Fruit fly (Drosophila melanogaster): ENCODE results near the gene CG42758.

Gene CG42758

DNA sequence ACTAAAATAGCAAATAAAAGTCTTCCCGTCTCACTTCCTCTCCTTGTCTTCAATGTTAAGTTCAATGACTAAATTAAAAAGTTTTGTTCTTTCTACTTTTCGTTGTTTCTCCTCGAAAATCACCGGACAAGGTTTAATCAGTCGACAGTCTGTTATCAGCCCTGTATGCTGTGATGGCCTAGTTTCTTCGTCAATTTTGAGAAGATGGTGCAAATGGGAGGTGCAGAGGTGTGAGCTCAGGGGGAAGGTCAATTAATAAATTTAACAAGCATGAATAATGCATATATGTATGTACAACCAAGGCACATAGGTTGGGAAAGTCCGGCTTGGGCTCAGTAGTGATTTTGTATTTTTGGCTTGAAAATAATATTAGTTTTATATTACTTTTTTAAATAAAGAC is 9.2 kb upstream of the CG42758 start:
- TF ChIP-seq svp (GFP tag) (peak; percentile 70), Hr39 (GFP tag; optimal IDR thresholded peaks at IDR 0.05) (no peak), Sox102F (GFP tag; optimal IDR thresholded peaks at IDR 0.05) (no peak), CG8319 (GFP tag; optimal IDR thresholded peaks at IDR 0.05) (no peak), CG15336 (GFP tag; IDR thresholded peaks at IDR 0.05) (no peak), CG4318 (GFP tag; optimal IDR thresholded peaks at IDR 0.05) (no peak), CG6163 (GFP tag; IDR thresholded peaks at IDR 0.05) (no peak), eg (GFP tag; IDR thresholded peaks at IDR 0.05) (no peak)

DNA sequence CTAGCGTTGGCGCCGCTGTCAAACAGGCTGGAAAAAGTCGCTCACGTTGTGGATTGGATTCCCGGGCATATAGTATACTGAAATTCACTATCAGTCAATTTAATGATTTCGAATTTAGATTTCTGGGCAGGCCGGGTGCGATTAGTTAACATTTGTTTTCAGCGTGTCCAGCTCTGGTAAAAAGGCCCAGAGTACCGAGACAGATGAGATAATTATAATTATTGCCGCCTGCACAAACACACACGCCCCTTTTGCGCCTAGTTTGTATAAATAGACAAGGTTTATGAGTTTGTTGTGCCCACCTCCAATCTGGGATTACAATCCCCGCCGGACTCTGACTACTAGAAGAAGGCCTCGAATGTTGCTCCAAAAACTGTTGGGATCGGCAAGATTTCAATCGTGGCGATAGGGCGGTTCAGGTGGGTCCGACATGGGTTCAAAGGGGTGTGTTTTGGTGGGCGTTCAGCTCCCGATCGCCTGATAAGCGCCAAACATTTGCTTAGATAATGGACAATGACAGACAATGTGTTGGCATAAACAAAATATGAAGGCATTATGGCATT is 8.2 kb upstream of the CG42758 start:
- peak; percentile 1 for TF ChIP-seq CG6808 (GFP tag; optimal IDR thresholded peaks at IDR 0.05)
- no peak for TF ChIP-seq CG11762 (GFP tag; optimal IDR thresholded peaks at IDR 0.05; ENCODE audit: insufficient read depth)
- TF ChIP-seq spab (GFP tag; optimal IDR thresholded peaks at IDR 0.05): no peak
- no peak for TF ChIP-seq Eip93F (GFP tag; optimal IDR thresholded peaks at IDR 0.05)

DNA sequence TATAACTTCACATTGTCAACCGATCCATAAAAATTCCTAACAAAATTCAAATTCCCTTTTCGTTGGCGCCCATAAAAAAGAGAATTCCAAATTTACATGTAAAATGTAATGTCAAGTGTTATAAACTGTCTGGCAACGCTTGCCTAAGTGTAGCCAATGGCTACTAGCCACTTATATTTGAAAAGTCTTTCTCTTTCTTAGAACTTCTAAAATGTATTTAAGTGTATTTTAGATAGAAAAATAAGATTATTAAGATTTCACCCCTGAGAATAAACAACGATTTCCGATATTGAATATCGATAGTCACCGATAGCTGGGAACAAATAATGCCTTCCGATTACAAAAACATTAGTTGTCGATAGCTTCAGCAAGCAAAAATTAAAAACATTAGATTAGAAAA is 7.6 kb upstream of the CG42758 start, which contains the start of gene CG34039:
Gene CG34039, plus strand, starts transcription at position 342 of the 400 bp plus-strand sequence.
- TF ChIP-seq CG6276 (GFP tag; optimal IDR thresholded peaks at IDR 0.05) (no peak), CG6163 (GFP tag; IDR thresholded peaks at IDR 0.05) (no peak), dsx (GFP tag; optimal IDR thresholded peaks at IDR 0.05; ENCODE audit: poor library complexity, severe bottlenecking) (no peak), CG10631 (GFP tag; optimal IDR thresholded peaks at IDR 0.05) (no peak), CG8119 (GFP tag; IDR thresholded peaks at IDR 0.05) (no peak), esn (GFP tag; optimal IDR thresholded peaks at IDR 0.05) (peak; percentile 21), CG15336 (GFP tag; IDR thresholded peaks at IDR 0.05) (no peak), Eip93F (GFP tag; optimal IDR thresholded peaks at IDR 0.05) (no peak), fkh (GFP tag; optimal IDR thresholded peaks at IDR 0.05) (peak; percentile 76), acj6 (GFP tag; optimal IDR thresholded peaks at IDR 0.05) (no peak), OdsH (GFP tag; optimal IDR thresholded peaks at IDR 0.05) (no peak), CG8319 (GFP tag; optimal IDR thresholded peaks at IDR 0.05) (no peak), Hr4 (GFP tag; optimal IDR thresholded peaks at IDR 0.05) (no peak), fd85E (GFP tag; optimal IDR thresholded peaks at IDR 0.05) (no peak), Gug (GFP tag; IDR thresholded peaks at IDR 0.05) (no peak), Ets96B (tag; optimal IDR thresholded peaks at IDR 0.05) (no peak), pdm3 (GFP tag; optimal IDR thresholded peaks at IDR 0.05) (no peak), CG10669 (GFP tag; optimal IDR thresholded peaks at IDR 0.05) (no peak), svp (GFP tag) (peak; percentile 68), Met (GFP tag; optimal IDR thresholded peaks at IDR 0.05) (no peak), Lpt (GFP tag; optimal IDR thresholded peaks at IDR 0.05) (no peak), vri (GFP tag; optimal IDR thresholded peaks at IDR 0.05) (no peak), Eip78C (GFP tag) (peak; percentile 42), CG11762 (GFP tag; optimal IDR thresholded peaks at IDR 0.05; ENCODE audit: insufficient read depth) (no peak)

DNA sequence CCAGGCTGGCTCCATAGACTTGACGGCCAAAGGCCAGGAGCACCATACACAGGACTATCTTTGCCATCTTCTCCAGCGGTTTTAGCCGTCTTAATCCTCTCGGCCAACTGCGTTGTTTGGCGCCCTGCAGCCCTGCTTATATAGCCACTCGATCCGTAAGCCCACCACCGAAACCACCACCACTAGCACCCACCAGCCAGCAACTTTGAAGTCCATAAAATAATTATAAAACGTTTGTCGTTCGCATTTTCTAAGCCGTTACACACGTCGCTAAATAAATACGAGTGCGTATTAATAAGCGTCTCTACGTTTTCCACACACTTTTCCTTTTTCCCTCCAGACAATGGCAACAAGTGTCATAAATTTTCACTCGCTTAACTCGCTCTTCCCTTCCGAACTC is 6.6 kb upstream of the CG42758 start, which contains the start of gene Lk:
Gene Lk, minus strand, starts transcription at position 101 of the 400 bp plus-strand sequence.
- TF ChIP-seq CG10631 (GFP tag; optimal IDR thresholded peaks at IDR 0.05) (no peak), CG31627 (GFP tag; optimal IDR thresholded peaks at IDR 0.05) (no peak), vri (GFP tag; optimal IDR thresholded peaks at IDR 0.05) (no peak), Gug (GFP tag; IDR thresholded peaks at IDR 0.05) (no peak), spab (GFP tag; optimal IDR thresholded peaks at IDR 0.05) (no peak), Hr39 (GFP tag; optimal IDR thresholded peaks at IDR 0.05) (no peak), CG11902 (GFP tag; optimal IDR thresholded peaks at IDR 0.05) (no peak)

DNA sequence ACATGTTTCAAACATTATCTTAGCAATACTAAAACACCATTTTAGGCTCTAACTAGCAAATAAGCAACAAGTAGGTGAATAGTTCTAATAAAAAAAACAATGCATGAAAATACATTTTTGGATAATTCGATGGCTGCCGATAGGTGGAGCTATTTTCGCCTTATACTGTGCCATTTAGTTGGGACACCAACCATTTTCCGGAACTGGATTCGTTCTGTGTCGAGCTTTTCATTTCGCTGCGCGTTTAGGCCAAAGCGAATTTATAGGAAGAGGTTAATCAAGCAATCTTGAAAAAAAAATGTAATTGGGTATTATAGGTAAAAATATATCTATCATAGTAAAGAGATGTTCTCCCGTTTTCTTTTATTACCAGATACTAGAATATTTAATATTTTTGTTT is 4.6 kb upstream of the CG42758 start:
- TF ChIP-seq CG11902 (GFP tag; optimal IDR thresholded peaks at IDR 0.05) (no peak), dsx (GFP tag; optimal IDR thresholded peaks at IDR 0.05; ENCODE audit: poor library complexity, severe bottlenecking) (no peak), CG8319 (GFP tag; optimal IDR thresholded peaks at IDR 0.05) (no peak), Eip78C (GFP tag) (no peak), Sox102F (GFP tag; optimal IDR thresholded peaks at IDR 0.05) (no peak), Hr4 (GFP tag; optimal IDR thresholded peaks at IDR 0.05) (no peak), svp (GFP tag) (peak; percentile 44), cyc (GFP tag; optimal IDR thresholded peaks at IDR 0.05) (no peak), esn (GFP tag; optimal IDR thresholded peaks at IDR 0.05) (peak; percentile 25)

Measured in whole organism, prepupa.